Worm (Caenorhabditis elegans): ENCODE data around the gene F36H12.17.

ce11 chrIV:5309742-5310141 lies 32.1 kb upstream of the F36H12.17 start, which contains the start of gene ZK354.3:
- no peak for TF ChIP-seq ceh-82 (tag; optimal IDR thresholded peaks at IDR 0.05)
- no peak for TF ChIP-seq lin-15B (tag; optimal IDR thresholded peaks at IDR 0.05)
- TF ChIP-seq nhr-77 (tag; optimal IDR thresholded peaks at IDR 0.05) = no peak
- TF ChIP-seq nhr-12 (tag; optimal IDR thresholded peaks at IDR 0.05) = no peak
- no peak for TF ChIP-seq aly-2 (tag; optimal IDR thresholded peaks at IDR 0.05)
- no peak for TF ChIP-seq nhr-11 (tag; optimal IDR thresholded peaks at IDR 0.05)
- no peak for TF ChIP-seq nhr-76 (tag; optimal IDR thresholded peaks at IDR 0.05)
- no peak for TF ChIP-seq egl-27 (tag; optimal IDR thresholded peaks at IDR 0.05)
- TF ChIP-seq ztf-4 (tag; optimal IDR thresholded peaks at IDR 0.05) = no peak
- TF ChIP-seq lin-39 (tag; optimal IDR thresholded peaks at IDR 0.05) = no peak
- no peak for TF ChIP-seq nhr-237 (tag; optimal IDR thresholded peaks at IDR 0.05)
- no peak for TF ChIP-seq R02D3.7 (tag; optimal IDR thresholded peaks at IDR 0.05)
- TF ChIP-seq pqm-1 (tag; optimal IDR thresholded peaks at IDR 0.05) = no peak
- no peak for TF ChIP-seq skn-1 (tag; optimal IDR thresholded peaks at IDR 0.05)
